Worm (Caenorhabditis elegans) whole organism, L3 larva: Measurements from ENCODE around the gene F35H10.6.

ENCODE experiments used
- ZK546.5 ChIP-seq: sonication (generic microtip); optimal IDR thresholded peaks from 2 replicates; lab custom pipeline; 2017; ENCODE audit warnings: missing biosample characterization, missing genetic modification characterization
- aly-2 ChIP-seq: fragments of 150-350 bp; optimal IDR thresholded peaks from 2 replicates; lab custom pipeline; 2014; ENCODE audit warnings: missing biosample characterization, missing genetic modification characterization
- ceh-16 ChIP-seq: sonication (generic microtip); optimal IDR thresholded peaks from 2 replicates; lab custom pipeline; 2017; ENCODE audit warnings: missing biosample characterization, missing genetic modification characterization
- ceh-28 ChIP-seq: fragments of 150-350 bp; optimal IDR thresholded peaks from 2 replicates; lab custom pipeline; 2014; ENCODE audit warnings: missing biosample characterization, missing genetic modification reagents, missing genetic modification characterization
- ceh-82 ChIP-seq: fragments of 150-350 bp; optimal IDR thresholded peaks from 2 replicates; lab custom pipeline; 2014; ENCODE audit warnings: missing biosample characterization, missing genetic modification characterization
- daf-12 ChIP-seq: fragments of 150-350 bp; optimal IDR thresholded peaks from 2 replicates; lab custom pipeline; 2014; ENCODE audit warnings: missing biosample characterization, missing genetic modification reagents, missing genetic modification characterization
- egl-27 ChIP-seq: sonication (generic microtip); optimal IDR thresholded peaks from 4 replicates; lab custom pipeline; 2017; ENCODE audit warnings: missing biosample characterization, missing genetic modification reagents, missing genetic modification characterization
- egl-5 ChIP-seq: fragments of 150-350 bp; optimal IDR thresholded peaks from 2 replicates; lab custom pipeline; 2017; ENCODE audit warnings: missing biosample characterization, missing genetic modification reagents, missing genetic modification characterization, inconsistent platforms
- elt-1 ChIP-seq: fragments of 150-350 bp; optimal IDR thresholded peaks from 2 replicates; lab custom pipeline; 2014; ENCODE audit warnings: missing biosample characterization, missing genetic modification characterization
- elt-2 ChIP-seq: sonication (generic microtip); optimal IDR thresholded peaks from 2 replicates; lab custom pipeline; 2016; ENCODE audit warnings: missing genetic modification reagents, mild to moderate bottlenecking, missing genetic modification characterization, missing compliant biosample characterization
- elt-3 ChIP-seq, 3 experiments: fragments of 150-350 bp in 1 of 3; sonication (generic microtip) in 2 of 3; optimal IDR thresholded peaks; 2 replicates in 2 of 3; 4 replicates in 1 of 3; lab custom pipeline; 2014 to 2017; ENCODE audit warnings: missing biosample characterization in 3 of 3, missing genetic modification characterization in 3 of 3
- eor-1 ChIP-seq, 2 experiments: fragments of 150-350 bp; optimal IDR thresholded peaks; 2 replicates each; lab custom pipeline; 2014 to 2018; ENCODE audit warnings: missing biosample characterization in 2 of 2, missing genetic modification characterization in 2 of 2
- fkh-10 ChIP-seq: sonication (generic microtip); optimal IDR thresholded peaks from 2 replicates; lab custom pipeline; 2017; ENCODE audit warnings: missing biosample characterization, missing genetic modification reagents, missing genetic modification characterization
- fkh-2 ChIP-seq: fragments of 150-350 bp; optimal IDR thresholded peaks from 2 replicates; lab custom pipeline; 2014; ENCODE audit warnings: missing biosample characterization, missing genetic modification reagents, missing genetic modification characterization
- fos-1 ChIP-seq: fragments of 150-350 bp; optimal IDR thresholded peaks from 2 replicates; lab custom pipeline; 2014; ENCODE audit warnings: missing biosample characterization, missing genetic modification characterization
- lin-39 ChIP-seq: fragments of 150-350 bp; optimal IDR thresholded peaks from 2 replicates; lab custom pipeline; 2018; ENCODE audit warnings: missing biosample characterization, missing genetic modification reagents, missing genetic modification characterization
- lsy-12 ChIP-seq: sonication (generic microtip); optimal IDR thresholded peaks from 2 replicates; lab custom pipeline; 2016; ENCODE audit warnings: mild to moderate bottlenecking, missing genetic modification characterization, missing compliant biosample characterization
- mml-1 ChIP-seq: fragments of 150-350 bp; sonication (generic microtip); optimal IDR thresholded peaks from 3 replicates; lab custom pipeline; 2014; ENCODE audit warnings: missing biosample characterization, missing genetic modification characterization
- nfya-1 ChIP-seq: sonication (generic microtip); optimal IDR thresholded peaks from 2 replicates; lab custom pipeline; 2017; ENCODE audit warnings: missing genetic modification characterization, mild to moderate bottlenecking, missing compliant biosample characterization, antibody characterized with exemption, moderate library complexity; ENCODE audit not compliant: insufficient read depth
- nhr-12 ChIP-seq: fragments of 150-350 bp; optimal IDR thresholded peaks from 2 replicates; lab custom pipeline; 2014; ENCODE audit warnings: missing biosample characterization, missing genetic modification characterization
- nhr-23 ChIP-seq: fragments of 150-350 bp; optimal IDR thresholded peaks from 2 replicates; lab custom pipeline; 2014; ENCODE audit warnings: missing biosample characterization, missing genetic modification reagents, missing genetic modification characterization
- nhr-237 ChIP-seq: fragments of 150-350 bp; optimal IDR thresholded peaks from 2 replicates; lab custom pipeline; 2014; ENCODE audit warnings: missing biosample characterization, missing genetic modification characterization
- nhr-25 ChIP-seq: sonication (generic microtip); optimal IDR thresholded peaks from 2 replicates; lab custom pipeline; 2017; ENCODE audit warnings: missing biosample characterization, missing genetic modification characterization
- nhr-28 ChIP-seq: fragments of 150-350 bp; optimal IDR thresholded peaks from 2 replicates; lab custom pipeline; 2014; ENCODE audit warnings: missing biosample characterization, missing genetic modification characterization
- nhr-76 ChIP-seq: fragments of 150-350 bp; sonication (generic microtip); optimal IDR thresholded peaks from 5 replicates; lab custom pipeline; 2014; ENCODE audit warnings: missing biosample characterization, missing genetic modification characterization
- nhr-77 ChIP-seq: fragments of 150-350 bp; optimal IDR thresholded peaks from 2 replicates; lab custom pipeline; 2014; ENCODE audit warnings: missing biosample characterization, missing genetic modification characterization
- pqm-1 ChIP-seq: fragments of 150-350 bp; optimal IDR thresholded peaks from 2 replicates; lab custom pipeline; 2017; ENCODE audit warnings: missing biosample characterization, missing genetic modification characterization, inconsistent platforms
- sea-2 ChIP-seq: fragments of 150-350 bp; sonication (generic microtip); optimal IDR thresholded peaks from 4 replicates; lab custom pipeline; 2014; ENCODE audit warnings: missing biosample characterization, missing genetic modification reagents, missing genetic modification characterization
- skn-1 ChIP-seq: fragments of 150-350 bp; optimal IDR thresholded peaks from 2 replicates; lab custom pipeline; 2014; ENCODE audit warnings: missing biosample characterization, missing genetic modification characterization
- tbx-2 ChIP-seq: sonication (generic microtip); optimal IDR thresholded peaks from 2 replicates; lab custom pipeline; 2016; ENCODE audit warnings: mild to moderate bottlenecking, missing genetic modification characterization, missing compliant biosample characterization
- unc-62 ChIP-seq: fragments of 150-350 bp; sonication (generic microtip); optimal IDR thresholded peaks from 4 replicates; lab custom pipeline; 2014; ENCODE audit warnings: missing biosample characterization, missing genetic modification reagents, missing genetic modification characterization
- zag-1 ChIP-seq: fragments of 150-350 bp; optimal IDR thresholded peaks from 2 replicates; lab custom pipeline; 2014; ENCODE audit warnings: missing biosample characterization, missing genetic modification characterization

The F35H10.6 gene

DNA sequence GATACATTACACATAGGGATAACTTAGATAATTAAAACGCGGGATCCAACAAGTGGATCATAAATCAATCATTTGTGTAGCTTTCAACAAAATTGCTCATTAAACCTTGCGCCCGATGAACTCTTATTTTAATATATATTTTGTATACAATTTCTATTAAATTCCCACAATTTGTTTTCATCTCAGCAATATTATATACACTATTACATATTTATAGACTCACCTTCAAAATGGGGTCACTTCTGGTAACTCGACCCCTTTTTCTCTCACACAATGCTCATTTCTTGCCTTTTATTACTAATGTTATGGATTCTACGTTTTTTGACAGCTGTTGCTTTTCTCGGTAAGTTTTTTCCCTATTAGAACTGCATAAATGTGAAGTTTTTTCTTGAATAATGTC is 39.9 kb downstream of the F35H10.6 start, which contains the start of gene lgc-6:
lgc-6 (plus strand) TSS at position 301 of the 400 bp plus-strand sequence.
- no peak for TF ChIP-seq nhr-28 (tag; lab: Kevin White, UChicago)
- TF ChIP-seq ceh-82 (tag; lab: Kevin White, UChicago) = no peak
- TF ChIP-seq nfya-1 = no peak
- no peak for TF ChIP-seq nhr-76 (tag; lab: Kevin White, UChicago)
- TF ChIP-seq ceh-28 (tag; lab: Kevin White, UChicago) = no peak
- no peak for TF ChIP-seq unc-62 (GFP tag; lab: Kevin White, UChicago)
- TF ChIP-seq lsy-12 (tag; lab: Kevin White, UChicago) = no peak
- TF ChIP-seq skn-1 (tag; lab: Kevin White, UChicago) = no peak
- no peak for TF ChIP-seq aly-2 (tag; lab: Kevin White, UChicago)

ce11 chrIV:8342385-8342784 is 42.6 kb downstream of the F35H10.6 start, which contains the start of gene lgc-5:
Gene lgc-5 (plus strand): TSS chrIV:8342685.
- TF ChIP-seq elt-3 (tag; optimal IDR thresholded peaks at IDR 0.05; lab: Kevin White, UChicago) (no peak), elt-2 (tag; lab: Kevin White, UChicago) (no peak), lin-39 (no peak), egl-27 (no peak), ceh-16 (tag; lab: Kevin White, UChicago) (no peak), nhr-237 (no peak)

ce11 chrIV:8345518-8345917 is 45.8 kb downstream of the F35H10.6 start, which contains the start of gene F17E9.5:
Gene F17E9.5 (plus strand): TSS chrIV:8345818.
- TF ChIP-seq lsy-12 (tag; lab: Kevin White, UChicago) = no peak
- TF ChIP-seq ceh-16 (tag; lab: Kevin White, UChicago) = no peak
- TF ChIP-seq tbx-2 = no peak
- TF ChIP-seq nhr-77 (tag; lab: Kevin White, UChicago) = no peak
- TF ChIP-seq nhr-76 (tag; lab: Kevin White, UChicago) = no peak
- TF ChIP-seq nfya-1 = no peak
- TF ChIP-seq, all 47 proteins: peak for 0

DNA sequence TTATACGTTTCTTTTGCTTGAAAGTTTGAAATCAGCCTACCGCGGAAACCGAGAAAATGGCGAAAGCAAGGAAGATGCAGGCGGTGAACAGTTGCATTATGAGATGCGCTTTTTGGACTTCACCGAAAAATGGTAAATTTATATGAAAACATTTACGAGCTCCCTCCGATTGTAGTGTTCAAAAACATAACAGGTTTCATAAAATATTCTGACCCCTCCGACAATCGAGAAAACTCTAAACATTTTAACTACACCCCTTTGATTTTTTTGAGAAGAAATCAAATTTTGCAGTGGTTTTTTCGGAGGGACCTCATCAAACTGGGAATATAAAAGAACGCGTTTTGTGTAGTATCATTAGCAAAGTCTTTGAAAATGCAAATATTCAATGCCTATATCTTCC is 47.3 kb downstream of the F35H10.6 start, which contains the start of the genes F17E9.18 and F17E9.15:
F17E9.18 (minus strand) TSS at position 101 of the 400 bp plus-strand sequence.
F17E9.15 (plus strand) TSS at position 368 of the 400 bp plus-strand sequence.
- TF ChIP-seq egl-5 (tag; lab: Kevin White, UChicago) = no peak
- no peak for TF ChIP-seq eor-1 (tag; optimal IDR thresholded peaks at IDR 0.05; lab: Kevin White, UChicago)
- TF ChIP-seq fkh-10 (GFP tag; lab: Kevin White, UChicago) = no peak
- TF ChIP-seq fkh-2 = no peak
- no peak for TF ChIP-seq nhr-12
- TF ChIP-seq nhr-25 = no peak
- no peak for TF ChIP-seq elt-1 (tag; lab: Kevin White, UChicago)
- TF ChIP-seq unc-62 (GFP tag; lab: Kevin White, UChicago) = no peak
- no peak for TF ChIP-seq nhr-23
- TF ChIP-seq elt-3 (tag; optimal IDR thresholded peaks at IDR 0.05; lab: Kevin White, UChicago) = no peak
- no peak for TF ChIP-seq lin-39
- no peak for TF ChIP-seq zag-1 (tag; lab: Kevin White, UChicago)
- TF ChIP-seq, all 47 proteins: peak for 0

DNA sequence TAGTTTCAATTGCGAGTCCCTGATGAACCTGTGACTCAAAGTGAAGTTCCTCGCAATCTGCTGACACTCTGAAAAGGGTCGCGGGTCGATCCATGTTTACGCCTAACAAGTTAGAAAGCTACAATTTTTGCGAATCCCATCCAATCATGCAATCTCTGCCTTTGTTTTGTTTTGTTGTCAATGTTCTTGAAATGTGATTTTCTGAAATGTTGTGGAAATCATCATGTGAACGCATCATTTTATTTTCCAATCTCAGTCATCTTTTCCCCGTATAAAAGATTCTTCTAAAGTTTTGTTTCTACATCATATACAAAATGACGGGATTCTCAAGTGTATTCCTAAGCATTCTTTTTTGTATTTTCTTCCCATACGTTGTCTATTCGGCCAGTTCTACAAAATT is 48.3 kb downstream of the F35H10.6 start, which contains the start of gene F17E9.4:
F17E9.4 (plus strand) TSS at position 301 of the 400 bp plus-strand sequence.
- no peak for TF ChIP-seq unc-62 (GFP tag; lab: Kevin White, UChicago)
- no peak for TF ChIP-seq pqm-1 (tag; lab: Kevin White, UChicago)
- TF ChIP-seq ceh-82 (tag; lab: Kevin White, UChicago) = no peak
- TF ChIP-seq ZK546.5 = no peak
- TF ChIP-seq nhr-23 = no peak
- TF ChIP-seq mml-1 (tag; lab: Kevin White, UChicago) = no peak
- no peak for TF ChIP-seq nhr-77 (tag; lab: Kevin White, UChicago)
- TF ChIP-seq sea-2 (GFP tag; lab: Kevin White, UChicago) = no peak
- TF ChIP-seq fos-1 (tag; lab: Kevin White, UChicago) = no peak
- TF ChIP-seq daf-12 (tag; lab: Kevin White, UChicago) = no peak
- TF ChIP-seq skn-1 (tag; lab: Kevin White, UChicago) = no peak
- TF ChIP-seq zag-1 (tag; lab: Kevin White, UChicago) = no peak
